Worm (Caenorhabditis elegans) whole organism, young adult: Measurements from ENCODE around the gene T26G10.1.

Experiments
- B0019.2 ChIP-seq: fragments of 200-800 bp; sonication (Bioruptor generic); conservative IDR thresholded peaks from 2 replicates; pipeline ENCODE4 v1.3.6; 2022; ENCODE audit warnings: missing genetic modification reagents, missing genetic modification characterization, missing compliant biosample characterization
- B0261.1 ChIP-seq: sonication (generic microtip); optimal IDR thresholded peaks from 2 replicates; lab custom pipeline; 2016; ENCODE audit warnings: mild to moderate bottlenecking, missing genetic modification characterization, moderate library complexity, missing compliant biosample characterization
- B0336.3 ChIP-seq: fragments of 200-800 bp; sonication (Bioruptor generic); IDR thresholded peaks from 2 replicates; pipeline ENCODE4 v1.3.6; 2022; ENCODE audit warnings: missing genetic modification characterization, missing compliant biosample characterization
- D2030.7 ChIP-seq: fragments of 200-800 bp; sonication (Bioruptor generic); IDR thresholded peaks from 2 replicates; pipeline ENCODE4 v1.3.6; 2022; ENCODE audit warnings: missing genetic modification reagents, missing genetic modification characterization, missing compliant biosample characterization
- F10E7.11 ChIP-seq: sonication (generic microtip); optimal IDR thresholded peaks from 2 replicates; lab custom pipeline; 2017; ENCODE audit warnings: mild to moderate bottlenecking, missing genetic modification characterization, moderate library complexity, missing compliant biosample characterization
- F33H1.4 ChIP-seq: fragments of 200-800 bp; sonication (Bioruptor generic); IDR thresholded peaks from 2 replicates; pipeline ENCODE4 v1.3.6; 2022; ENCODE audit warnings: missing genetic modification reagents, missing genetic modification characterization, missing compliant biosample characterization
- F37B4.10 ChIP-seq: fragments of 200-800 bp; sonication (Bioruptor generic); IDR thresholded peaks from 2 replicates; pipeline ENCODE4 v1.3.6; 2022; ENCODE audit warnings: missing genetic modification characterization, missing compliant biosample characterization
- F57C9.4 ChIP-seq: sonication (generic microtip); optimal IDR thresholded peaks from 2 replicates; lab custom pipeline; 2017; ENCODE audit warnings: mild to moderate bottlenecking, missing genetic modification characterization, missing compliant biosample characterization
- Y79H2A.3 ChIP-seq: fragments of 200-800 bp; sonication (Bioruptor generic); conservative IDR thresholded peaks from 2 replicates; pipeline ENCODE4 v1.3.6; 2022; ENCODE audit warnings: missing genetic modification reagents, missing genetic modification characterization, missing compliant biosample characterization
- Y95B8A.8 ChIP-seq: fragments of 200-800 bp; sonication (Bioruptor generic); IDR thresholded peaks from 2 replicates; pipeline ENCODE4 v1.3.6; 2022; ENCODE audit warnings: missing genetic modification reagents, missing genetic modification characterization, missing compliant biosample characterization
- akir-1 ChIP-seq: fragments of 200-800 bp; sonication (Bioruptor generic); optimal IDR thresholded peaks from 2 replicates; lab custom pipeline; 2018; ENCODE audit warnings: mild to moderate bottlenecking, missing genetic modification characterization, moderate library complexity, missing compliant biosample characterization
- aptf-3 ChIP-seq: fragments of 200-800 bp; sonication (Bioruptor generic); IDR thresholded peaks from 2 replicates; pipeline ENCODE4 v1.3.6; 2022; ENCODE audit warnings: missing genetic modification characterization, missing compliant biosample characterization
- athp-1 ChIP-seq: sonication (generic microtip); optimal IDR thresholded peaks from 2 replicates; lab custom pipeline; 2017; ENCODE audit warnings: mild to moderate bottlenecking, missing genetic modification characterization, missing compliant biosample characterization
- attf-5 ChIP-seq: fragments of 200-800 bp; sonication (Bioruptor generic); optimal IDR thresholded peaks from 2 replicates; lab custom pipeline; 2018; ENCODE audit warnings: mild to moderate bottlenecking, missing genetic modification characterization, missing compliant biosample characterization
- attf-6 ChIP-seq: fragments of 200-800 bp; sonication (Bioruptor generic); IDR thresholded peaks from 2 replicates; pipeline ENCODE4 v1.3.6; 2022; ENCODE audit warnings: missing genetic modification reagents, missing genetic modification characterization, missing compliant biosample characterization
- bed-1 ChIP-seq: fragments of 200-800 bp; sonication (Bioruptor generic); IDR thresholded peaks from 2 replicates; pipeline ENCODE4 v1.3.6; 2022; ENCODE audit warnings: missing genetic modification reagents, missing genetic modification characterization, missing compliant biosample characterization
- ceh-27 ChIP-seq: fragments of 200-800 bp; sonication (Bioruptor generic); optimal IDR thresholded peaks from 2 replicates; lab custom pipeline; 2018; ENCODE audit warnings: mild to moderate bottlenecking, missing genetic modification characterization, moderate library complexity, missing compliant biosample characterization
- ceh-79 ChIP-seq: sonication (generic microtip); optimal IDR thresholded peaks from 2 replicates; lab custom pipeline; 2017; ENCODE audit warnings: mild to moderate bottlenecking, missing genetic modification characterization, missing compliant biosample characterization
- die-1 ChIP-seq: sonication (generic microtip); optimal IDR thresholded peaks from 2 replicates; lab custom pipeline; 2016; ENCODE audit warnings: missing genotype, mild to moderate bottlenecking, missing genetic modification characterization, missing compliant biosample characterization
- dox-1 ChIP-seq: fragments of 200-800 bp; sonication (Bioruptor generic); IDR thresholded peaks from 2 replicates; pipeline ENCODE4 v1.3.6; 2022; ENCODE audit warnings: missing genetic modification reagents, missing genetic modification characterization, missing compliant biosample characterization
- egl-18 ChIP-seq: fragments of 200-800 bp; sonication (Bioruptor generic); IDR thresholded peaks from 2 replicates; pipeline ENCODE4 v1.3.6; 2022; ENCODE audit warnings: missing genetic modification reagents, missing genetic modification characterization, missing compliant biosample characterization
- ekl-4 ChIP-seq: fragments of 200-800 bp; sonication (Bioruptor generic); IDR thresholded peaks from 2 replicates; pipeline ENCODE4 v1.3.6; 2022; ENCODE audit warnings: missing genetic modification reagents, missing genetic modification characterization, missing compliant biosample characterization
- him-1 ChIP-seq: sonication (generic microtip); optimal IDR thresholded peaks from 2 replicates; lab custom pipeline; 2016; ENCODE audit warnings: missing genotype, missing genetic modification reagents, missing genetic modification characterization, missing compliant biosample characterization
- hlh-26 ChIP-seq: fragments of 200-800 bp; sonication (Bioruptor generic); conservative IDR thresholded peaks from 2 replicates; pipeline ENCODE4 v1.3.6; 2022; ENCODE audit warnings: missing genetic modification reagents, missing genetic modification characterization, missing compliant biosample characterization
- hmg-20 ChIP-seq: fragments of 200-800 bp; sonication (Bioruptor generic); IDR thresholded peaks from 2 replicates; pipeline ENCODE4 v1.3.6; 2022; ENCODE audit warnings: missing genetic modification reagents, missing genetic modification characterization, missing compliant biosample characterization
- hrde-1 ChIP-seq: sonication (generic microtip); optimal IDR thresholded peaks from 2 replicates; lab custom pipeline; 2016; ENCODE audit warnings: missing genetic modification characterization, mild to moderate bottlenecking, missing compliant biosample characterization, moderate library complexity, missing genotype, missing genetic modification reagents, borderline replicate concordance
- hsf-1 ChIP-seq: fragments of 200-800 bp; sonication (Bioruptor generic); IDR thresholded peaks from 2 replicates; pipeline ENCODE4 v1.3.6; 2022; ENCODE audit warnings: missing genetic modification reagents, missing genetic modification characterization, missing compliant biosample characterization
- lin-26 ChIP-seq: fragments of 200-800 bp; sonication (Bioruptor generic); IDR thresholded peaks from 2 replicates; pipeline ENCODE4 v1.3.6; 2022; ENCODE audit warnings: missing genetic modification reagents, missing genetic modification characterization, missing compliant biosample characterization
- lin-35 ChIP-seq, 3 experiments: fragments of 150-350 bp in 2 of 3; sonication (generic microtip) in 1 of 3; optimal IDR thresholded peaks; 2 replicates each; lab custom pipeline; 2014 to 2018; ENCODE audit warnings: missing biosample characterization in 3 of 3, missing genetic modification characterization in 3 of 3, missing genetic modification reagents in 3 of 3
- lir-1 ChIP-seq: fragments of 200-800 bp; sonication (Bioruptor generic); conservative IDR thresholded peaks from 2 replicates; pipeline ENCODE4 v1.3.6; 2022; ENCODE audit warnings: missing genetic modification reagents, missing genetic modification characterization, missing compliant biosample characterization
- lsl-1 ChIP-seq: fragments of 200-800 bp; sonication (Bioruptor generic); optimal IDR thresholded peaks from 2 replicates; lab custom pipeline; 2018; ENCODE audit warnings: mild to moderate bottlenecking, missing genetic modification characterization, moderate library complexity, missing compliant biosample characterization
- lsy-27 ChIP-seq: sonication (generic microtip); optimal IDR thresholded peaks from 2 replicates; lab custom pipeline; 2017; ENCODE audit warnings: missing genetic modification characterization, mild to moderate bottlenecking, missing compliant biosample characterization, antibody characterized with exemption, missing genotype, borderline replicate concordance; ENCODE audit not compliant: insufficient read depth
- madf-3 ChIP-seq: fragments of 200-800 bp; sonication (Bioruptor generic); IDR thresholded peaks from 2 replicates; pipeline ENCODE4 v1.3.6; 2022; ENCODE audit warnings: missing genetic modification reagents, missing genetic modification characterization, missing compliant biosample characterization
- madf-6 ChIP-seq: fragments of 200-800 bp; sonication (Bioruptor generic); IDR thresholded peaks from 2 replicates; pipeline ENCODE4 v1.3.6; 2022; ENCODE audit warnings: missing genetic modification reagents, missing genetic modification characterization, missing compliant biosample characterization
- madf-8 ChIP-seq: fragments of 200-800 bp; sonication (Bioruptor generic); conservative IDR thresholded peaks from 2 replicates; pipeline ENCODE4 v1.3.6; 2022; ENCODE audit warnings: missing genetic modification reagents, missing genetic modification characterization, missing compliant biosample characterization
- mcd-1 ChIP-seq: fragments of 200-800 bp; sonication (Bioruptor generic); IDR thresholded peaks from 2 replicates; pipeline ENCODE4 v1.3.6; 2022; ENCODE audit warnings: missing genetic modification reagents, missing genetic modification characterization, missing compliant biosample characterization
- mxl-1 ChIP-seq: sonication (generic microtip); optimal IDR thresholded peaks from 2 replicates; lab custom pipeline; 2016; ENCODE audit warnings: missing genetic modification characterization, missing compliant biosample characterization
- nfya-1 ChIP-seq: sonication (generic microtip); optimal IDR thresholded peaks from 2 replicates; lab custom pipeline; 2017; ENCODE audit warnings: antibody characterized with exemption, missing compliant biosample characterization, missing genetic modification characterization, borderline replicate concordance; ENCODE audit not compliant: insufficient read depth
- pbrm-1 ChIP-seq: fragments of 200-800 bp; sonication (Bioruptor generic); IDR thresholded peaks from 2 replicates; pipeline ENCODE4 v1.3.6; 2022; ENCODE audit warnings: missing genetic modification reagents, missing genetic modification characterization, missing compliant biosample characterization
- pha-4 ChIP-seq: fragments of 150-350 bp; sonication (generic microtip); optimal IDR thresholded peaks from 2 replicates; lab custom pipeline; 2014; ENCODE audit warnings: missing biosample characterization, missing genetic modification reagents, missing genetic modification characterization
- snpc-3.4 ChIP-seq: sonication (generic microtip); optimal IDR thresholded peaks from 2 replicates; lab custom pipeline; 2017; ENCODE audit warnings: missing genetic modification characterization, mild to moderate bottlenecking, missing compliant biosample characterization, antibody characterized with exemption, moderate library complexity, missing genotype, missing genetic modification reagents
- somi-1 ChIP-seq: fragments of 200-800 bp; sonication (Bioruptor generic); optimal IDR thresholded peaks from 2 replicates; lab custom pipeline; 2018; ENCODE audit warnings: mild to moderate bottlenecking, missing genetic modification characterization, missing compliant biosample characterization
- tbx-9 ChIP-seq: sonication (generic microtip); optimal IDR thresholded peaks from 2 replicates; lab custom pipeline; 2016; ENCODE audit warnings: borderline replicate concordance, missing genetic modification characterization, inconsistent platforms, missing compliant biosample characterization
- ztf-18 ChIP-seq: sonication (generic microtip); optimal IDR thresholded peaks from 2 replicates; lab custom pipeline; 2016; ENCODE audit warnings: missing genotype, mild to moderate bottlenecking, missing genetic modification characterization, missing compliant biosample characterization
- ztf-28 ChIP-seq: fragments of 200-800 bp; sonication (Bioruptor generic); IDR thresholded peaks from 2 replicates; pipeline ENCODE4 v1.3.6; 2022; ENCODE audit warnings: missing genetic modification reagents, missing genetic modification characterization, missing compliant biosample characterization
- ztf-3 ChIP-seq: fragments of 200-800 bp; sonication (Bioruptor generic); optimal IDR thresholded peaks from 2 replicates; lab custom pipeline; 2018; ENCODE audit warnings: mild to moderate bottlenecking, missing genetic modification characterization, missing compliant biosample characterization
- ztf-6 ChIP-seq: fragments of 200-800 bp; sonication (Bioruptor generic); IDR thresholded peaks from 2 replicates; pipeline ENCODE4 v1.3.6; 2022; ENCODE audit warnings: missing genetic modification reagents, missing genetic modification characterization, missing compliant biosample characterization

Gene T26G10.1

DNA sequence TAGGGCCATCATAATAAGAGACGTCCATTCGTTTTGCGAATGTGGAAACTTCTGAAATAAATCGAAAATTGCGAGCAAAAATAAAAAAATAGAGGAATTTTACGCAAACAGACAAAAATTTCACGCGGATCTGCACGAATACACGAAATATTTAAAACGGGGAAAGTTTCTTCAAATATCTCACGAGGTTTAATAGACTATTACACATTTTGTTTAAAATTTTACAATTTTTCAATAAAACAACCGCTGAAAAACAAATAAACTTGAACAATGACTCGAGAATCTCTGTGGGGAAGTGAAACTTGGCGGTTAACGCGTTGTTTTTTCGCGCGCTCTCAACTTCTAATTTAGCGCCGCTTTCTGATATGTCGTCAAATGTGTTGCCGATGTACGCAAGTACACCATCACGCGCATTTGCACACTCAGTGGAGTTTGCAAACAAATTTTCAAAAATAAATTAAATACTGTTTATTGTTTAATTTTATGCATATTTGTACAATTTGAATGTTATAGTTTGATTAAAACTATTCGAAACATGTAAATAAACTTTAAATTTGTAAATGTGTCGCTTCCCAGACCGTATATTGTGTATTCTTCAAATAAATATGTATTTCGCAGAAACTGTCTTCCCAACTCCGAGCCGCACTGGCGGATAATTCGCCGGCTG is 13.2 kb downstream of the T26G10.1 start, which contains the start of the genes gpr-2 and rgr-1 (continued):
- TF ChIP-seq B0336.3 (peak; percentile 56; the same call in 1 of the 2 replicates), ceh-79 (tag; lab: Kevin White, UChicago) (no peak), snpc-3.4 (tag; lab: Kevin White, UChicago) (peak; percentile 80), somi-1 (GFP tag; lab: Kevin White, UChicago) (no peak), hrde-1 (tag; lab: Kevin White, UChicago) (no peak), ztf-18 (tag; lab: Kevin White, UChicago) (peak; percentile 60), egl-18 (GFP tag; lab: Robert Waterston, UW) (no peak), akir-1 (GFP tag; lab: Kevin White, UChicago) (no peak), tbx-9 (tag; lab: Kevin White, UChicago) (no peak), ekl-4 (GFP tag; lab: Robert Waterston, UW) (peak; percentile 89), ztf-3 (no peak), F57C9.4 (no peak), pha-4 (tag; lab: Kevin White, UChicago) (no peak), nfya-1 (tag; lab: Kevin White, UChicago) (no peak), D2030.7 (GFP tag; lab: Robert Waterston, UW) (peak; percentile 89), Y79H2A.3 (GFP tag; lab: Robert Waterston, UW) (peak; percentile 56; the same call in 1 of the 2 replicates), athp-1 (tag; lab: Kevin White, UChicago) (no peak), madf-3 (peak; percentile 85), lin-26 (GFP tag; lab: Robert Waterston, UW) (no peak), hmg-20 (GFP tag; lab: Robert Waterston, UW) (no peak), dox-1 (GFP tag; lab: Robert Waterston, UW) (peak; percentile 86), ztf-6 (no peak), B0261.1 (tag; lab: Kevin White, UChicago) (no peak), lsy-27 (tag; lab: Kevin White, UChicago) (no peak), mcd-1 (GFP tag; lab: Robert Waterston, UW) (peak; percentile 80), lsl-1 (GFP tag; lab: Kevin White, UChicago) (peak; percentile 79), Y95B8A.8 (GFP tag; lab: Robert Waterston, UW) (peak; percentile 86), hsf-1 (GFP tag; lab: Robert Waterston, UW) (peak; percentile 90), madf-6 (GFP tag; lab: Robert Waterston, UW) (peak; percentile 98), bed-1 (no peak), ztf-28 (GFP tag; lab: Robert Waterston, UW) (no peak), F37B4.10 (no peak), die-1 (tag; lab: Kevin White, UChicago) (no peak), attf-6 (GFP tag; lab: Robert Waterston, UW) (peak; percentile 54; the same call in 1 of the 2 replicates), F33H1.4 (peak; percentile 81), him-1 (tag; lab: Kevin White, UChicago) (peak; percentile 32), pbrm-1 (GFP tag; lab: Robert Waterston, UW) (peak; percentile 57; the same call in 1 of the 2 replicates), F10E7.11 (no peak), attf-5 (GFP tag; lab: Kevin White, UChicago) (no peak), lir-1 (GFP tag; lab: Robert Waterston, UW) (peak; percentile 40; the same call in 1 of the 2 replicates), aptf-3 (GFP tag; lab: Robert Waterston, UW) (no peak), ceh-27 (GFP tag; lab: Kevin White, UChicago) (no peak), lin-35 (GFP tag; optimal IDR thresholded peaks at IDR 0.05; lab: Kevin White, UChicago) (peak in 2 of 3 experiments; percentile 44 to 63), madf-8 (peak; percentile 96), mxl-1 (tag; lab: Kevin White, UChicago) (no peak), hlh-26 (no peak), B0019.2 (GFP tag; lab: Robert Waterston, UW) (peak; percentile 79)
